Worm (Caenorhabditis elegans): ENCODE data around the gene C11E4.7.

C11E4.7 gene

ce11 chrX:9616919-9617318, at the start of gene C11E4.7:
Gene C11E4.7, plus strand, starts transcription at chrX:9617219.
- TF ChIP-seq mml-1 (tag; optimal IDR thresholded peaks at IDR 0.05): no peak
- no peak for TF ChIP-seq nhr-77 (tag; optimal IDR thresholded peaks at IDR 0.05)
- no peak for TF ChIP-seq elt-3 (tag; optimal IDR thresholded peaks at IDR 0.05)
- TF ChIP-seq nhr-76 (tag; optimal IDR thresholded peaks at IDR 0.05): no peak
- no peak for TF ChIP-seq ama-1 (optimal IDR thresholded peaks at IDR 0.05)
- no peak for TF ChIP-seq lin-15B (tag; optimal IDR thresholded peaks at IDR 0.05)
- TF ChIP-seq fkh-10 (GFP tag; optimal IDR thresholded peaks at IDR 0.05): no peak
- no peak for TF ChIP-seq lin-39 (tag; optimal IDR thresholded peaks at IDR 0.05)
- no peak for TF ChIP-seq hmg-11 (tag; optimal IDR thresholded peaks at IDR 0.05)
- TF ChIP-seq lsy-12 (tag; optimal IDR thresholded peaks at IDR 0.05): no peak
- no peak for TF ChIP-seq nhr-67 (tag; optimal IDR thresholded peaks at IDR 0.05)
- TF ChIP-seq snpc-4 (tag; optimal IDR thresholded peaks at IDR 0.05): no peak
- no peak for TF ChIP-seq ceh-16 (tag; optimal IDR thresholded peaks at IDR 0.05)
- no peak for TF ChIP-seq unc-62 (GFP tag; optimal IDR thresholded peaks at IDR 0.05)
- no peak for TF ChIP-seq sea-2 (GFP tag; optimal IDR thresholded peaks at IDR 0.05)
- TF ChIP-seq nhr-43 (tag; optimal IDR thresholded peaks at IDR 0.05; ENCODE audit: poor library complexity, severe bottlenecking): no peak

ce11 chrX:9568574-9568973, 48.4 kb upstream of the C11E4.7 start:
- TF ChIP-seq ceh-82 (tag; optimal IDR thresholded peaks at IDR 0.05) (no peak), pha-4 (tag; optimal IDR thresholded peaks at IDR 0.05) (no peak), aly-2 (tag; optimal IDR thresholded peaks at IDR 0.05) (no peak), pqm-1 (tag; optimal IDR thresholded peaks at IDR 0.05) (peak; percentile 55), nhr-11 (tag; optimal IDR thresholded peaks at IDR 0.05) (no peak), sea-2 (GFP tag; optimal IDR thresholded peaks at IDR 0.05) (no peak), ceh-28 (tag; optimal IDR thresholded peaks at IDR 0.05) (no peak), nhr-43 (tag; optimal IDR thresholded peaks at IDR 0.05; ENCODE audit: poor library complexity, severe bottlenecking) (no peak), unc-62 (GFP tag; optimal IDR thresholded peaks at IDR 0.05) (no peak), egl-27 (tag; optimal IDR thresholded peaks at IDR 0.05) (no peak), elt-2 (tag; optimal IDR thresholded peaks at IDR 0.05) (peak; percentile 87), fos-1 (tag; optimal IDR thresholded peaks at IDR 0.05) (no peak), R02D3.7 (tag; optimal IDR thresholded peaks at IDR 0.05) (no peak), nfya-1 (tag; optimal IDR thresholded peaks at IDR 0.05; ENCODE audit: insufficient read depth) (no peak), nhr-67 (tag; optimal IDR thresholded peaks at IDR 0.05) (no peak), ztf-11 (tag; optimal IDR thresholded peaks at IDR 0.05) (no peak)

ce11 chrX:9576928-9577327, 40.1 kb upstream of the C11E4.7 start, which contains the start of gene glb-17:
Gene glb-17, minus strand, starts transcription at chrX:9577028.
- TF ChIP-seq hmg-11 (tag; optimal IDR thresholded peaks at IDR 0.05) (no peak), unc-62 (GFP tag; optimal IDR thresholded peaks at IDR 0.05) (no peak), fkh-2 (tag; optimal IDR thresholded peaks at IDR 0.05) (no peak), lsy-12 (tag; optimal IDR thresholded peaks at IDR 0.05) (no peak), eor-1 (tag; optimal IDR thresholded peaks at IDR 0.05) (no peak), ceh-9 (tag; optimal IDR thresholded peaks at IDR 0.05) (no peak), daf-12 (tag; optimal IDR thresholded peaks at IDR 0.05) (no peak), nhr-28 (tag; optimal IDR thresholded peaks at IDR 0.05) (no peak), zag-1 (tag; optimal IDR thresholded peaks at IDR 0.05) (no peak), snpc-4 (tag; optimal IDR thresholded peaks at IDR 0.05) (no peak), ZK546.5 (tag; optimal IDR thresholded peaks at IDR 0.05) (no peak), jun-1 (tag; optimal IDR thresholded peaks at IDR 0.05) (no peak), nhr-11 (tag; optimal IDR thresholded peaks at IDR 0.05) (no peak), elt-3 (tag; optimal IDR thresholded peaks at IDR 0.05) (no peak), ztf-4 (tag; optimal IDR thresholded peaks at IDR 0.05) (no peak)

ce11 chrX:9584333-9584732, 32.7 kb upstream of the C11E4.7 start, which contains the start of gene gpx-5:
Gene gpx-5, plus strand, starts transcription at chrX:9584668.
- TF ChIP-seq daf-12 (tag; optimal IDR thresholded peaks at IDR 0.05) (no peak), ceh-28 (tag; optimal IDR thresholded peaks at IDR 0.05) (no peak), pqm-1 (tag; optimal IDR thresholded peaks at IDR 0.05) (no peak), ZK546.5 (tag; optimal IDR thresholded peaks at IDR 0.05) (no peak), elt-2 (tag; optimal IDR thresholded peaks at IDR 0.05) (no peak), unc-62 (GFP tag; optimal IDR thresholded peaks at IDR 0.05) (no peak), nhr-77 (tag; optimal IDR thresholded peaks at IDR 0.05) (no peak), hmg-11 (tag; optimal IDR thresholded peaks at IDR 0.05) (no peak), jun-1 (tag; optimal IDR thresholded peaks at IDR 0.05) (no peak), nhr-25 (tag; optimal IDR thresholded peaks at IDR 0.05) (peak; percentile 59), nfya-1 (tag; optimal IDR thresholded peaks at IDR 0.05; ENCODE audit: insufficient read depth) (peak; percentile 17), mdl-1 (tag; optimal IDR thresholded peaks at IDR 0.05) (no peak), lin-15B (tag; optimal IDR thresholded peaks at IDR 0.05) (no peak), nhr-12 (tag; optimal IDR thresholded peaks at IDR 0.05) (no peak), pha-4 (tag; optimal IDR thresholded peaks at IDR 0.05) (peak; percentile 60), nhr-23 (tag; optimal IDR thresholded peaks at IDR 0.05) (peak; percentile 47), nhr-28 (tag; optimal IDR thresholded peaks at IDR 0.05) (no peak), R02D3.7 (tag; optimal IDR thresholded peaks at IDR 0.05) (no peak), mml-1 (tag; optimal IDR thresholded peaks at IDR 0.05) (no peak), skn-1 (tag; optimal IDR thresholded peaks at IDR 0.05) (no peak), elt-1 (tag; optimal IDR thresholded peaks at IDR 0.05) (no peak), elt-3 (tag; optimal IDR thresholded peaks at IDR 0.05) (no peak), egl-5 (tag; optimal IDR thresholded peaks at IDR 0.05) (peak; percentile 5), nhr-237 (tag; optimal IDR thresholded peaks at IDR 0.05) (no peak), nhr-11 (tag; optimal IDR thresholded peaks at IDR 0.05) (no peak)

All from whole organism, L3 larva.